Worm (Caenorhabditis elegans) whole organism, mixed stage, embryonic: ENCODE data around the gene Y46G5A.14.

ENCODE experiments used
- M03D4.4 ChIP-seq: sonication (generic microtip); optimal IDR thresholded peaks from 2 replicates; lab custom pipeline; 2017; ENCODE audit warnings: mild to moderate bottlenecking, missing genetic modification characterization, missing compliant biosample characterization
- bed-3 ChIP-seq: fragments of 200-800 bp; sonication (Bioruptor generic); optimal IDR thresholded peaks from 3 replicates; lab custom pipeline; 2018; ENCODE audit warnings: mild to moderate bottlenecking, missing genetic modification characterization, moderate library complexity, missing compliant biosample characterization
- ceh-39 ChIP-seq: fragments of 150-350 bp; optimal IDR thresholded peaks from 2 replicates; lab custom pipeline; 2014; ENCODE audit warnings: missing biosample characterization, missing genetic modification characterization
- ceh-43 ChIP-seq: fragments of 200-800 bp; sonication (Bioruptor generic); optimal IDR thresholded peaks from 2 replicates; lab custom pipeline; 2018; ENCODE audit warnings: mild to moderate bottlenecking, missing genetic modification characterization, moderate library complexity, missing compliant biosample characterization
- ces-1 ChIP-seq: fragments of 150-350 bp; optimal IDR thresholded peaks from 2 replicates; lab custom pipeline; 2014; ENCODE audit warnings: missing biosample characterization, missing genetic modification reagents, missing genetic modification characterization
- cnd-1 ChIP-seq: fragments of 200-800 bp; sonication (Bioruptor generic); optimal IDR thresholded peaks from 2 replicates; lab custom pipeline; 2018; ENCODE audit warnings: mild to moderate bottlenecking, missing genetic modification characterization, missing compliant biosample characterization
- drap-1 ChIP-seq: fragments of 200-800 bp; sonication (Bioruptor generic); optimal IDR thresholded peaks from 3 replicates; lab custom pipeline; 2018; ENCODE audit warnings: mild to moderate bottlenecking, missing genetic modification characterization, missing compliant biosample characterization
- elt-1 ChIP-seq: sonication (generic microtip); optimal IDR thresholded peaks from 2 replicates; lab custom pipeline; 2017; ENCODE audit warnings: missing genetic modification characterization, mild to moderate bottlenecking, missing compliant biosample characterization, antibody characterized with exemption, moderate library complexity, borderline replicate concordance; ENCODE audit not compliant: insufficient read depth
- elt-3 ChIP-seq: fragments of 150-350 bp; optimal IDR thresholded peaks from 2 replicates; lab custom pipeline; 2014; ENCODE audit warnings: missing biosample characterization, missing genetic modification characterization
- flh-1 ChIP-seq: fragments of 200-800 bp; sonication (Bioruptor generic); optimal IDR thresholded peaks from 2 replicates; lab custom pipeline; 2018; ENCODE audit warnings: mild to moderate bottlenecking, missing genetic modification characterization, moderate library complexity, missing compliant biosample characterization
- ham-2 ChIP-seq: fragments of 200-800 bp; sonication (Bioruptor generic); optimal IDR thresholded peaks from 2 replicates; lab custom pipeline; 2018; ENCODE audit warnings: mild to moderate bottlenecking, missing genetic modification characterization, missing compliant biosample characterization
- hlh-1 ChIP-seq: fragments of 150-350 bp; optimal IDR thresholded peaks from 2 replicates; lab custom pipeline; 2014; ENCODE audit warnings: missing biosample characterization, missing genetic modification reagents, missing genetic modification characterization
- lin-13 ChIP-seq: fragments of 150-350 bp; optimal IDR thresholded peaks from 2 replicates; lab custom pipeline; 2014; ENCODE audit warnings: missing biosample characterization, missing genetic modification characterization
- lsy-2 ChIP-seq: fragments of 150-350 bp; optimal IDR thresholded peaks from 2 replicates; lab custom pipeline; 2014; ENCODE audit warnings: missing biosample characterization, missing genetic modification characterization
- mab-5 ChIP-seq: fragments of 150-350 bp; optimal IDR thresholded peaks from 2 replicates; lab custom pipeline; 2014; ENCODE audit warnings: missing biosample characterization, missing genetic modification characterization
- mep-1 ChIP-seq: fragments of 150-350 bp; optimal IDR thresholded peaks from 2 replicates; lab custom pipeline; 2017; ENCODE audit warnings: missing biosample characterization, missing genetic modification reagents, missing genetic modification characterization, inconsistent platforms
- mls-2 ChIP-seq: sonication (generic microtip); optimal IDR thresholded peaks from 2 replicates; lab custom pipeline; 2016; ENCODE audit warnings: mild to moderate bottlenecking, missing genetic modification characterization, moderate library complexity, missing compliant biosample characterization
- nhr-2 ChIP-seq: fragments of 150-350 bp; optimal IDR thresholded peaks from 2 replicates; lab custom pipeline; 2014; ENCODE audit warnings: missing biosample characterization, missing genetic modification characterization
- nhr-28 ChIP-seq: fragments of 150-350 bp; optimal IDR thresholded peaks from 2 replicates; lab custom pipeline; 2014; ENCODE audit warnings: missing biosample characterization, missing genetic modification characterization
- nhr-76 ChIP-seq: sonication (generic microtip); optimal IDR thresholded peaks from 2 replicates; lab custom pipeline; 2017; ENCODE audit warnings: missing biosample characterization, missing genetic modification characterization
- pha-4 ChIP-seq: fragments of 150-350 bp; optimal IDR thresholded peaks from 2 replicates; lab custom pipeline; 2018; ENCODE audit warnings: missing biosample characterization, missing genetic modification reagents, missing genetic modification characterization
- sem-2 ChIP-seq: fragments of 200-800 bp; sonication (Bioruptor generic); optimal IDR thresholded peaks from 2 replicates; lab custom pipeline; 2018; ENCODE audit warnings: mild to moderate bottlenecking, missing genetic modification characterization, missing compliant biosample characterization
- snpc-4 ChIP-seq: fragments of 150-350 bp; optimal IDR thresholded peaks from 2 replicates; lab custom pipeline; 2014; ENCODE audit warnings: missing biosample characterization, missing genetic modification characterization
- sptf-1 ChIP-seq: sonication (generic microtip); optimal IDR thresholded peaks from 2 replicates; lab custom pipeline; 2017; ENCODE audit warnings: mild to moderate bottlenecking, missing genetic modification characterization, moderate library complexity, missing compliant biosample characterization
- tbx-8 ChIP-seq: fragments of 200-800 bp; sonication (Bioruptor generic); optimal IDR thresholded peaks from 2 replicates; lab custom pipeline; 2018; ENCODE audit warnings: mild to moderate bottlenecking, missing genetic modification characterization, moderate library complexity, missing compliant biosample characterization
- unc-62 ChIP-seq: fragments of 150-350 bp; optimal IDR thresholded peaks from 2 replicates; lab custom pipeline; 2014; ENCODE audit warnings: missing biosample characterization, missing genetic modification reagents, missing genetic modification characterization
- zip-8 ChIP-seq: fragments of 150-350 bp; optimal IDR thresholded peaks from 2 replicates; lab custom pipeline; 2014; ENCODE audit warnings: missing biosample characterization, missing genetic modification characterization
- ztf-11 ChIP-seq: fragments of 150-350 bp; optimal IDR thresholded peaks from 2 replicates; lab custom pipeline; 2014; ENCODE audit warnings: missing biosample characterization, missing genetic modification characterization

Gene Y46G5A.14

DNA sequence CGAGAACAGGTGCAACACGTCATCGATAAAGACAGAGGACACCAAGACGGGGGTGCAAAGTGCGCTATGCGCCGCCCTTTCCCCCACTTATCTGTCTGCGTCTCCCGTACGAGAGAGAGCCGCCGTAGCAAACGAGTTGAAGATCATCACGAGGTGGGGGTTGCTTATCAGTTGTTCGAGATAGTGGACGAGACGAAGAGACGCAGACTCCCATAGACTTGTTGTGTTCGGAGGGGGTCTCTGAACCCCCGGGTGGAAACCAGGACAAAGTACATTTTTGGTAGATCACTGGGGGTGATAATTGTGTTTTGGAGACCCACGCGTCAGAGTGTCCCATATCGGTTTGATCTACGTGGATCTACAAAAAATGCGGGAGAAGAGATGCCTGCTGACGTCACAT lies 24.3 kb downstream of the Y46G5A.14 start (continued):
- no peak for TF ChIP-seq mep-1 (tag; lab: Kevin White, UChicago)
- TF ChIP-seq nhr-76 (tag; lab: Kevin White, UChicago) = no peak
- no peak for TF ChIP-seq cnd-1 (tag; lab: Kevin White, UChicago)
- no peak for TF ChIP-seq ces-1 (GFP tag; lab: Kevin White, UChicago)
- no peak for TF ChIP-seq pha-4
- TF ChIP-seq unc-62 (GFP tag; lab: Kevin White, UChicago) = peak; percentile 31
- TF ChIP-seq, all 35 proteins: peak for 9

DNA sequence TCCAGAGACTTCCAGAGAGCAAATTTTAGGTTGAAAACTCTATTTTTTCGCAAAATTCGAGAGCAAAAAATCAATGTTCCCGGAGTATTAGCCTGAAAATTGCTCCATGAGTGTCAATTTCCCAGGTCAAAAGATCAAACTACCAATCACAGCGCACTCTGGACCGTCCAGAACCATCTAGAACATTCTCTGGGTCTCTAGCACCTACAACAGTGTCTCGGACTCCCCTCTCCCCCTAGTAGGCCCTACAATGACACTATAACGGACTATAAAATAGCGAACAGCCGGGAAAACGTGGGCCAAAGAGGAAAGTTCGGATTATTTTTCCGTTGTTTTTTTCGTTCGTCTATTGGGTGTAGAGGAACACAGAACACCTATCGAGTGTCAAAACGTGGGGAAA lies 24.9 kb downstream of the Y46G5A.14 start:
- TF ChIP-seq drap-1 (GFP tag; lab: Kevin White, UChicago) = no peak
- no peak for TF ChIP-seq pha-4
- no peak for TF ChIP-seq mls-2
- no peak for TF ChIP-seq elt-3 (tag; lab: Kevin White, UChicago)
- no peak for TF ChIP-seq tbx-8 (GFP tag; lab: Kevin White, UChicago)
- TF ChIP-seq nhr-2 (tag; lab: Kevin White, UChicago) = peak; percentile 3
- TF ChIP-seq elt-1 = no peak
- no peak for TF ChIP-seq mab-5 (tag; lab: Kevin White, UChicago)
- TF ChIP-seq ztf-11 (tag; lab: Kevin White, UChicago) = no peak
- no peak for TF ChIP-seq flh-1 (GFP tag; lab: Kevin White, UChicago)
- TF ChIP-seq hlh-1 = no peak
- TF ChIP-seq ceh-43 (GFP tag; lab: Kevin White, UChicago) = no peak
- no peak for TF ChIP-seq bed-3 (GFP tag; lab: Kevin White, UChicago)
- TF ChIP-seq mep-1 (tag; lab: Kevin White, UChicago) = no peak
- TF ChIP-seq zip-8 (tag; lab: Kevin White, UChicago) = no peak
- TF ChIP-seq M03D4.4 (tag; lab: Kevin White, UChicago) = no peak
- peak; percentile 13 for TF ChIP-seq cnd-1 (tag; lab: Kevin White, UChicago)
- TF ChIP-seq, all 35 proteins: peak for 2

DNA sequence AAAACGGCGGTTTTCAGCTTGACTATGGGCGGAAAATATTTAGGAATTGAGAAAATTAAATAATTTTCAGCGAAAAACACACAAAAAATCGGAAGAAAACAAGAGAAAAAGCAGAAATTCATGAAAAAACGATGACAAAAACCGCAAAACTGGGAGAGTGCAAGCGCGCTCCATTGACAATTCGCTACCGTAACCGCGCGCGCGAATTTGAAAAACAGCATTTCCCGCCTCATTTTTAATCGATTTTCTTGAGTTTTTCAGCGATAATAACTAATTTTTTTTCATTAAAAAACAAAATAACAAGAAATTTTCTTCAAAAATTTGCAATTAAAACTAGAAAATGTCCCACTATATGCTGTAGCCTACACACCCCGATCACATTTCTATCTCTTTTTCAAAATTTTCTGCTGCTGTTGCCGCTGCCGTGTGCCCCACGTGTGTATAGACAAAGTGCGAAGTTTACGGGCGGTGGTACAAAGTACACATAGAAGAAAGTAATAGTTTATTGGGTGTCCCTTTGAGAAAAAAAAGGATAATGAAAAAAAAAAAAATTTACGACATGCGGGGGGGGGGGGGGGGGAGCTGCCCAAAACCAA lies 25.5 kb downstream of the Y46G5A.14 start:
- TF ChIP-seq lsy-2 = peak; percentile 92
- TF ChIP-seq mls-2 = no peak
- TF ChIP-seq lin-13 = peak; percentile 1
- no peak for TF ChIP-seq snpc-4
- TF ChIP-seq unc-62 (GFP tag; lab: Kevin White, UChicago) = no peak
- peak; percentile 25 for TF ChIP-seq hlh-1

ce11 chrII:12805161-12805560 lies 30.7 kb downstream of the Y46G5A.14 start, which contains the start of the genes Y46G5A.18 and Y46G5A.47:
Gene Y46G5A.18 (minus strand): TSS chrII:12805261.
Gene Y46G5A.47 (minus strand): TSS chrII:12805306.
- TF ChIP-seq tbx-8 (GFP tag; lab: Kevin White, UChicago) (no peak), nhr-28 (tag; lab: Kevin White, UChicago) (no peak), ham-2 (GFP tag; lab: Kevin White, UChicago) (no peak), lsy-2 (no peak), ceh-43 (GFP tag; lab: Kevin White, UChicago) (no peak), unc-62 (GFP tag; lab: Kevin White, UChicago) (no peak), nhr-76 (tag; lab: Kevin White, UChicago) (no peak), pha-4 (no peak), bed-3 (GFP tag; lab: Kevin White, UChicago) (no peak), zip-8 (tag; lab: Kevin White, UChicago) (no peak), sem-2 (GFP tag; lab: Kevin White, UChicago) (no peak), mls-2 (no peak), M03D4.4 (tag; lab: Kevin White, UChicago) (no peak), elt-1 (no peak), elt-3 (tag; lab: Kevin White, UChicago) (no peak), nhr-2 (tag; lab: Kevin White, UChicago) (no peak), mep-1 (tag; lab: Kevin White, UChicago) (no peak), ceh-39 (tag; lab: Kevin White, UChicago) (no peak), cnd-1 (tag; lab: Kevin White, UChicago) (no peak)

- peak; percentile 63 for TF ChIP-seq zip-8 (tag; lab: Kevin White, UChicago)
- TF ChIP-seq cnd-1 (tag; lab: Kevin White, UChicago) = peak; percentile 68
- TF ChIP-seq ces-1 (GFP tag; lab: Kevin White, UChicago) = peak; percentile 4
- no peak for TF ChIP-seq nhr-28 (tag; lab: Kevin White, UChicago)
- TF ChIP-seq nhr-76 (tag; lab: Kevin White, UChicago) = no peak
- TF ChIP-seq unc-62 (GFP tag; lab: Kevin White, UChicago) = peak; percentile 23
- peak; percentile 15 for TF ChIP-seq sptf-1
- TF ChIP-seq, all 35 proteins: peak for 5
Measured at ce11 chrII:12805765-12806384, 31.4 kb downstream of the Y46G5A.14 start.
